Worm (Caenorhabditis elegans) whole organism, mixed stage, embryonic: ENCODE measurements around the gene fbxa-53.
"Not testable (repeated sequence)": the region's sequence is repeated elsewhere in the genome, so short reads cannot be mapped to it uniquely, and the experiment has no call there.

Experiments used
- ces-1 ChIP-seq: fragments of 150-350 bp; optimal IDR thresholded peaks from 2 replicates; lab custom pipeline; 2014; ENCODE audit warnings: missing biosample characterization, missing genetic modification reagents, missing genetic modification characterization
- lin-13 ChIP-seq: fragments of 150-350 bp; optimal IDR thresholded peaks from 2 replicates; lab custom pipeline; 2014; ENCODE audit warnings: missing biosample characterization, missing genetic modification characterization
- lsy-2 ChIP-seq: fragments of 150-350 bp; optimal IDR thresholded peaks from 2 replicates; lab custom pipeline; 2014; ENCODE audit warnings: missing biosample characterization, missing genetic modification characterization
- mab-5 ChIP-seq: fragments of 150-350 bp; optimal IDR thresholded peaks from 2 replicates; lab custom pipeline; 2014; ENCODE audit warnings: missing biosample characterization, missing genetic modification characterization
- nhr-237 ChIP-seq: fragments of 150-350 bp; optimal IDR thresholded peaks from 2 replicates; lab custom pipeline; 2014; ENCODE audit warnings: missing biosample characterization, missing genetic modification characterization
- pha-4 ChIP-seq: fragments of 150-350 bp; optimal IDR thresholded peaks from 2 replicates; lab custom pipeline; 2018; ENCODE audit warnings: missing biosample characterization, missing genetic modification reagents, missing genetic modification characterization
- snpc-4 ChIP-seq: fragments of 150-350 bp; optimal IDR thresholded peaks from 2 replicates; lab custom pipeline; 2014; ENCODE audit warnings: missing biosample characterization, missing genetic modification characterization
- unc-39 ChIP-seq: fragments of 150-350 bp; optimal IDR thresholded peaks from 2 replicates; lab custom pipeline; 2014; ENCODE audit warnings: missing biosample characterization, missing genetic modification characterization

ce11 chrX:1748476-1748875, 30.1 kb upstream of the fbxa-53 start, which contains the start of gene Y75D11A.6:
- TF ChIP-seq nhr-237; ces-1 (GFP tag; lab: Kevin White, UChicago); mab-5 (tag; lab: Kevin White, UChicago); unc-39 (tag; lab: Kevin White, UChicago); snpc-4; lin-13 (tag; lab: Kevin White, UChicago); pha-4; lsy-2 (tag; lab: Kevin White, UChicago): not testable (repeated sequence)
